Worm (Caenorhabditis elegans) whole organism, early embryonic: ENCODE results near the gene C54H2.4.

Source experiments
- B0310.2 ChIP-seq: sonication (generic microtip); optimal IDR thresholded peaks from 2 replicates; lab custom pipeline; 2016; ENCODE audit warnings: mild to moderate bottlenecking, missing genetic modification characterization, missing compliant biosample characterization
- F13C5.2 ChIP-seq: sonication (generic microtip); optimal IDR thresholded peaks from 2 replicates; lab custom pipeline; 2017; ENCODE audit warnings: mild to moderate bottlenecking, missing genetic modification characterization, inconsistent platforms, missing compliant biosample characterization
- aly-1 ChIP-seq: sonication (generic microtip); optimal IDR thresholded peaks from 2 replicates; lab custom pipeline; 2016; ENCODE audit warnings: missing genetic modification characterization, missing compliant biosample characterization
- ama-1 ChIP-seq: fragments of 150-350 bp; optimal IDR thresholded peaks from 2 replicates; lab custom pipeline; 2014
- ceh-36 ChIP-seq: sonication (generic microtip); optimal IDR thresholded peaks from 2 replicates; lab custom pipeline; 2016; ENCODE audit warnings: missing genetic modification characterization, inconsistent platforms, missing compliant biosample characterization
- ets-7 ChIP-seq: sonication (generic microtip); optimal IDR thresholded peaks from 2 replicates; lab custom pipeline; 2016; ENCODE audit warnings: missing genotype, missing genetic modification characterization, missing compliant biosample characterization
- flt-1 ChIP-seq: fragments of 200-800 bp; sonication (Bioruptor generic); IDR thresholded peaks from 2 replicates; pipeline ENCODE4 v1.3.6; 2022; ENCODE audit warnings: missing genetic modification characterization, missing compliant biosample characterization
- hmbx-1 ChIP-seq: sonication (generic microtip); optimal IDR thresholded peaks from 2 replicates; lab custom pipeline; 2016; ENCODE audit warnings: mild to moderate bottlenecking, missing genetic modification characterization, missing compliant biosample characterization
- hmg-4 ChIP-seq: fragments of 200-800 bp; sonication (Bioruptor generic); optimal IDR thresholded peaks from 2 replicates; lab custom pipeline; 2018; ENCODE audit warnings: mild to moderate bottlenecking, missing genetic modification characterization, missing compliant biosample characterization
- hnd-1 ChIP-seq: sonication (generic microtip); optimal IDR thresholded peaks from 2 replicates; lab custom pipeline; 2016; ENCODE audit warnings: missing genetic modification characterization, missing compliant biosample characterization
- pes-1 ChIP-seq: fragments of 200-800 bp; sonication (Bioruptor generic); IDR thresholded peaks from 2 replicates; pipeline ENCODE4 v1.3.6; 2022; ENCODE audit warnings: missing genetic modification reagents, missing genetic modification characterization, missing compliant biosample characterization
- scrt-1 ChIP-seq: fragments of 200-800 bp; sonication (Bioruptor generic); IDR thresholded peaks from 2 replicates; pipeline ENCODE4 v1.3.6; 2022; ENCODE audit warnings: missing genetic modification characterization, missing compliant biosample characterization
- sea-1 ChIP-seq: fragments of 200-800 bp; sonication (Bioruptor generic); conservative IDR thresholded peaks from 2 replicates; pipeline ENCODE4 v1.3.6; 2022; ENCODE audit warnings: missing genetic modification characterization, missing compliant biosample characterization
- tbx-37 ChIP-seq: fragments of 200-800 bp; sonication (Bioruptor generic); conservative IDR thresholded peaks from 2 replicates; pipeline ENCODE4 v1.3.6; 2022; ENCODE audit warnings: missing genetic modification reagents, missing genetic modification characterization, missing compliant biosample characterization

- TF ChIP-seq F13C5.2 (tag; lab: Kevin White, UChicago) (no peak), hnd-1 (tag; lab: Kevin White, UChicago) (no peak), ama-1 (lab: Kevin White, UChicago) (no peak), flt-1 (GFP tag; lab: Robert Waterston, UW) (no peak), scrt-1 (GFP tag; lab: Robert Waterston, UW) (no peak), tbx-37 (GFP tag; lab: Robert Waterston, UW) (no peak), hmg-4 (GFP tag; lab: Kevin White, UChicago) (no peak), hmbx-1 (tag; lab: Kevin White, UChicago) (no peak), aly-1 (tag; lab: Kevin White, UChicago) (no peak), B0310.2 (tag; lab: Kevin White, UChicago) (no peak), ets-7 (tag; lab: Kevin White, UChicago) (no peak), ceh-36 (tag; lab: Kevin White, UChicago) (no peak), sea-1 (no peak), pes-1 (GFP tag; lab: Robert Waterston, UW) (no peak)
Measured at ce11 chrX:5782153-5782552, 11.6 kb upstream of the C54H2.4 start, which contains the start of gene gakh-1.
